Fruit fly (Drosophila melanogaster): Measurements from ENCODE around the gene CG8892.

dm6 chr2L:4982098-4982646 is 780 bp upstream of the CG8892 start:
- TF ChIP-seq CTCF (optimal IDR thresholded peaks at IDR 0.05) (no peak), CG8478 (optimal IDR thresholded peaks at IDR 0.05) (no peak)

Measured in S2 (cell line).